Fruit fly (Drosophila melanogaster) whole organism: ENCODE data around the gene CG17167.

Experiments
- CG8478 ChIP-seq: fragments of >200 bp; optimal IDR thresholded peaks from 2 replicates; lab custom pipeline; 2018; ENCODE audit warnings: inconsistent platforms
- psq ChIP-seq: fragments of >200 bp; optimal IDR thresholded peaks from 2 replicates; lab custom pipeline; 2017
- usp ChIP-seq: fragments of >200 bp; optimal IDR thresholded peaks from 2 replicates; lab custom pipeline; 2017; ENCODE audit warnings: missing biosample characterization, missing genetic modification characterization, mixed read lengths

DNA sequence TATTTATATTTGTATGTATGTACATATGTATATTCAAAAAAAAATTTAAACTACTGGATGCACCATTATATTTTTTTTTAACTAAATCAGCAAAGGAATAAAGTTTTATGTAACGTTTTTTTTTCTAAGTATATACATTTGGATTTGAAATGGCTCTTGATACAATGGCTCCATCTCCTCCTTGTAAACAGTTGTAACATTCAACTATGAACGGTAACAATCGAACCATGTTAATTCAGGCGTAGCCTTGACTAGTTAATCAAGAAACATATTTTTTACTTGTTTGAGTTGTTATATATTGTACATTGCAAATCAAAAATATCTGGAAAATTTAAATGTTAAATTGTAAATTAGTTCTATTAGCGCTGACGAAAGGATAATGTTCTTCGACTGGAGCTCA is 32.3 kb upstream of the CG17167 start, which contains the start of gene CG12061:
- no peak for TF ChIP-seq psq (lab: Kevin White, UChicago)
- no peak for TF ChIP-seq usp (GFP tag; lab: Kevin White, UChicago)
- TF ChIP-seq CG8478: no peak
